Worm (Caenorhabditis elegans) whole organism, L4/young adult: ENCODE measurements around the gene lab-2.

Experiments
- W03F9.2 ChIP-seq: fragments of 150-350 bp; optimal IDR thresholded peaks from 2 replicates; lab custom pipeline; 2014; ENCODE audit warnings: missing biosample characterization, missing genetic modification characterization
- dao-5 ChIP-seq: sonication (generic microtip); optimal IDR thresholded peaks from 2 replicates; lab custom pipeline; 2016; ENCODE audit warnings: missing genotype, missing genetic modification characterization, moderate library complexity, missing compliant biosample characterization
- him-1 ChIP-seq: sonication (generic microtip); optimal IDR thresholded peaks from 2 replicates; lab custom pipeline; 2016; ENCODE audit warnings: missing genotype, missing genetic modification reagents, missing genetic modification characterization, missing compliant biosample characterization

ce11 chrIII:7287503-7287902 is 41.9 kb downstream of the lab-2 start, which contains the start of gene ykt-6:
- TF ChIP-seq him-1 (tag; lab: Kevin White, UChicago) (no peak), W03F9.2 (tag; lab: Kevin White, UChicago) (no peak), dao-5 (tag; lab: Kevin White, UChicago) (no peak)
